Worm (Caenorhabditis elegans): ENCODE data around the gene F47B10.9.
A peak's percentile ranks its signal among the peaks of the same experiment; 100 is the strongest.

Gene F47B10.9

DNA sequence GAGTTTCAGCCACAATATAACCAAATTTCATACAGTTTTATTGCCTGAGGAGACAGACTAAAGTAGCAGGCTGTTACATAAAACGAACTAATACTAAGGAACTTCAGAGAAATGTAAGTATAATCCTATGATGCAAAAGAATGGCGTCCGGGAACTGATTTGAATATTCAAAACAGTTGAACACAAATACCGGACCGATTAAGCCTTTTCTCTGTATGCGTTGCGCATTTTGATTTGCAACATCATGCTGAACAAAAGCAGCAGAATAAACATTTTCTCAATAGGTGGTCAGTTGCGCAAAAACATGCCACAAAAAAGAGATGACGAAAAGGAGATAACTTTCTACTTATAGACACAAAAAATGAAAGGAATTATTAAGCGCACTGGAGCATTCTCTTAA is 10.2 kb upstream of the F47B10.9 start:
- TF ChIP-seq nhr-25 (tag; optimal IDR thresholded peaks at IDR 0.05) (no peak), mdl-1 (tag; optimal IDR thresholded peaks at IDR 0.05) (no peak), eor-1 (tag; optimal IDR thresholded peaks at IDR 0.05) (no peak), elt-3 (tag; optimal IDR thresholded peaks at IDR 0.05) (no peak), unc-39 (tag; optimal IDR thresholded peaks at IDR 0.05) (no peak), ZK546.5 (tag; optimal IDR thresholded peaks at IDR 0.05) (no peak), ztf-4 (tag; optimal IDR thresholded peaks at IDR 0.05) (no peak), ceh-82 (tag; optimal IDR thresholded peaks at IDR 0.05) (no peak), lin-15B (tag; optimal IDR thresholded peaks at IDR 0.05) (no peak), zag-1 (tag; optimal IDR thresholded peaks at IDR 0.05) (no peak), ceh-28 (tag; optimal IDR thresholded peaks at IDR 0.05) (no peak), nhr-77 (tag; optimal IDR thresholded peaks at IDR 0.05) (no peak), elt-1 (tag; optimal IDR thresholded peaks at IDR 0.05) (no peak), nhr-43 (tag; optimal IDR thresholded peaks at IDR 0.05; ENCODE audit: poor library complexity, severe bottlenecking) (no peak), jun-1 (tag; optimal IDR thresholded peaks at IDR 0.05) (no peak), sea-2 (GFP tag; optimal IDR thresholded peaks at IDR 0.05) (no peak), snpc-4 (tag; optimal IDR thresholded peaks at IDR 0.05) (no peak), ceh-16 (tag; optimal IDR thresholded peaks at IDR 0.05) (no peak), skn-1 (tag; optimal IDR thresholded peaks at IDR 0.05) (no peak), hmg-11 (tag; optimal IDR thresholded peaks at IDR 0.05) (no peak)

DNA sequence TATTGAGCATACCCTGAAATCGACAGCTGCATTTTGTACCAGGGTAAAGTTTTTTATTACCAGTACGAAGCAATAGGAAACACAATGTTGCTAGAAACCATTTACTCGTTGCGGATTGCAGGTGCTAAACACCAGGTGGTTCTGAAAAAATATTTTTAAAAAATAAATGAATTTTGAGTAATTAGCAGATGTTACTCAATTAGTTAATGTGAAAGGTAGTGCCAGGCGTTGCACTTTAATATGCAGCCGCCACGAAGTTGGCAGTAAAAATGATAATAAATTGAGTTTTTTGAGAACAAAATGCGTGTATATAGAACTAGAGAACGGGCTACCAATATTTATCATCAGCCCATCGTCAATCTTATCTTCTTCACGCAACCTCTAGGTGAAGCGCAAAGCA is 5.7 kb upstream of the F47B10.9 start, which contains the start of gene nstp-9:
Gene nstp-9, minus strand, starts transcription at position 101 of the 400 bp plus-strand sequence.
- no peak for TF ChIP-seq nhr-67 (tag; optimal IDR thresholded peaks at IDR 0.05)
- no peak for TF ChIP-seq lin-39 (tag; optimal IDR thresholded peaks at IDR 0.05)
- TF ChIP-seq nhr-23 (tag; optimal IDR thresholded peaks at IDR 0.05), result no peak
- no peak for TF ChIP-seq sea-2 (GFP tag; optimal IDR thresholded peaks at IDR 0.05)
- TF ChIP-seq elt-1 (tag; optimal IDR thresholded peaks at IDR 0.05), result no peak
- no peak for TF ChIP-seq mml-1 (tag; optimal IDR thresholded peaks at IDR 0.05)
- TF ChIP-seq pha-4 (tag; optimal IDR thresholded peaks at IDR 0.05), result no peak
- TF ChIP-seq lsy-12 (tag; optimal IDR thresholded peaks at IDR 0.05), result no peak
- TF ChIP-seq ama-1 (optimal IDR thresholded peaks at IDR 0.05), result no peak
- no peak for TF ChIP-seq nfya-1 (tag; optimal IDR thresholded peaks at IDR 0.05; ENCODE audit: insufficient read depth)
- no peak for TF ChIP-seq lin-15B (tag; optimal IDR thresholded peaks at IDR 0.05)
- no peak for TF ChIP-seq aly-2 (tag; optimal IDR thresholded peaks at IDR 0.05)
- no peak for TF ChIP-seq fkh-2 (tag; optimal IDR thresholded peaks at IDR 0.05)
- TF ChIP-seq ceh-9 (tag; optimal IDR thresholded peaks at IDR 0.05), result no peak
- TF ChIP-seq ztf-11 (tag; optimal IDR thresholded peaks at IDR 0.05), result no peak
- TF ChIP-seq skn-1 (tag; optimal IDR thresholded peaks at IDR 0.05), result no peak

DNA sequence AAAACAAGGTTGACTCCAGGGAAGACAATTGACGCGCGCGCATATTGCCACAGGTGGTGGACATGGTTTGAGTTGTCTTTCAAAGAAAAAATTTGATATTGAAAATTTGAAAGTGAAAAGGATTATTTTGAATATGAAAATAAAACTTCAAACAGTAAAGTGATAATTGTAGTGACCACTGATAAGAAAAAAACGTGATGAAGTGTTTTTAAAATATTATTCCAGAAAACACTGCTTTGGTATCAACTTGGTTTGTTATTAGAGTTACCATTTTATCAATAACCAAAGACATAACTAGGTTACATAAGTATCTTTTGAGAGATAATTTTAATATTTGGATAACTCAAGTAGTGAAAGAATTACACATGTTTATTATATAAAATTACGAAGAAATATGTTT is 2.3 kb upstream of the F47B10.9 start:
- TF ChIP-seq pha-4 (tag; optimal IDR thresholded peaks at IDR 0.05) (peak; percentile 55), snpc-4 (tag; optimal IDR thresholded peaks at IDR 0.05) (no peak), elt-2 (tag; optimal IDR thresholded peaks at IDR 0.05) (peak; percentile 44)

DNA sequence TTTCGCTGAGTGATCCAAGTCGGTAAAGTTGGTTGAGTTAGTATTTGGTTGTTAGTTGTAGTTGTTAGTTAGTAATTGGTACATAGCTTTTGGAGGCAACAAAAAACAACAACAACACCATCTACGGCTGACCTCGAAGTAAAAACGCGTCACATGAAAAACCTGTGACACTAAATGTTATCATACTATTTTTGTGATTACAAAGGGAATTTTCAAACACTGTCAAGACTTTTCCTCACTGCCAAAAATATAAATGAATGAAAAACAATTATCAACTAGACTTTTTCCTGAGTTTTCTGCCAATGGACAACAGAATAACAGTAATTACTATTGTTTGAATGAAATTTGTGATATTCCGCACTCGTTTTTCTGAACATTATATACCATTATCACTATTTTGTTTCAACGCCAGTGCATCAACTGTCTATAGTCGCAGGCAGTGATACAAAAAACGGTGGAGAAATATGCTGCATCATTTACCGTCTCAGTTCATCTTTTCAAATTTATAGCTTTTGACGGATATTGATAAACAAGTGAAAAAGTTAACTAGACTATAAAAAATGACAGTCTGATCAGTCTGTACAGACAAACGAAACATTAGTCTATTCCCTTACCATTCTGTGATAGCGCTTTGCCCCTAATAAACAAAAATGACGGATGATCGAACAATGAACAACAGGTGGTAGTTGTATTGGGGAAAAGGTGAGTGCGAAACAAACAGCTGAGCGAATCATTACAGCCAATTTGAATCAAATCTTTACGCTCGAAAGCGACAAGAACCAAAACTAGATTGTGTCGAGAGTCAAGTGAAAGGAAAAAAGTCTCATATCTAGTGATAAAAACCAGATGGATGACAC is 768 bp upstream of the F47B10.9 start:
- TF ChIP-seq elt-2 (tag; optimal IDR thresholded peaks at IDR 0.05), result peak; percentile 61
- TF ChIP-seq mdl-1 (tag; optimal IDR thresholded peaks at IDR 0.05), result no peak
- TF ChIP-seq eor-1 (tag; optimal IDR thresholded peaks at IDR 0.05), result no peak
- TF ChIP-seq egl-5 (tag; optimal IDR thresholded peaks at IDR 0.05), result no peak
- no peak for TF ChIP-seq daf-12 (tag; optimal IDR thresholded peaks at IDR 0.05)
- no peak for TF ChIP-seq ceh-82 (tag; optimal IDR thresholded peaks at IDR 0.05)

DNA sequence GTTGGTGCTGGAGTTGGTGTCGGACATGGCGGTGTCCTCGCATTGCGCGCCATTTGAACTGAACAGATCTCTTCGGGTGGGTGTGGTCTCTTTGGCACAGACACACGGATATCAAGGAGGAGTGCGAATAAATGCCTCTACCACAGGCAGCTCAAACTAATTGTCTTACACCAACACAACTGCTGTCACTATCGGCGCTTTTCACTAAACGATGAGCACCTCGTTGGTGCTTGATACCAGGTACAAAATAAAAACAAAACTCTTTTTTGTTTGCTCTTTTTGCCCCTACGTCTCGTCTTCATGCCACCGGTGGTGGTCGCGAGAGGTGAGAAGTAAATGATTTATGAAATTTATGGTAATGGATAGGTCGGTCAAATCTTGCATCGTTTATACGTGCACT is 3.2 kb downstream of the F47B10.9 start, which contains the start of gene F47B10.8:
Gene F47B10.8, minus strand, starts transcription at position 101 of the 400 bp plus-strand sequence.
- TF ChIP-seq nfya-1 (tag; optimal IDR thresholded peaks at IDR 0.05; ENCODE audit: insufficient read depth) (no peak), mdl-1 (tag; optimal IDR thresholded peaks at IDR 0.05) (no peak), ceh-9 (tag; optimal IDR thresholded peaks at IDR 0.05) (no peak), nhr-237 (tag; optimal IDR thresholded peaks at IDR 0.05) (no peak), ztf-4 (tag; optimal IDR thresholded peaks at IDR 0.05) (no peak), elt-2 (tag; optimal IDR thresholded peaks at IDR 0.05) (no peak), sea-2 (GFP tag; optimal IDR thresholded peaks at IDR 0.05) (no peak), nhr-67 (tag; optimal IDR thresholded peaks at IDR 0.05) (no peak), egl-27 (tag; optimal IDR thresholded peaks at IDR 0.05) (no peak), ceh-82 (tag; optimal IDR thresholded peaks at IDR 0.05) (no peak), R02D3.7 (tag; optimal IDR thresholded peaks at IDR 0.05) (no peak), ceh-16 (tag; optimal IDR thresholded peaks at IDR 0.05) (no peak), ama-1 (optimal IDR thresholded peaks at IDR 0.05) (no peak), jun-1 (tag; optimal IDR thresholded peaks at IDR 0.05) (no peak), pha-4 (tag; optimal IDR thresholded peaks at IDR 0.05) (no peak), zag-1 (tag; optimal IDR thresholded peaks at IDR 0.05) (no peak)
